Fruit fly (Drosophila melanogaster) S2 (cell line): Measurements from ENCODE around the gene ppk31.

Source experiments
- CG8478 ChIP-seq: fragments of >200 bp; optimal IDR thresholded peaks from 2 replicates; lab custom pipeline; 2018
- CTCF ChIP-seq, 2 experiments: fragments of >200 bp; optimal IDR thresholded peaks; 2 replicates each; lab custom pipeline; 2018

DNA sequence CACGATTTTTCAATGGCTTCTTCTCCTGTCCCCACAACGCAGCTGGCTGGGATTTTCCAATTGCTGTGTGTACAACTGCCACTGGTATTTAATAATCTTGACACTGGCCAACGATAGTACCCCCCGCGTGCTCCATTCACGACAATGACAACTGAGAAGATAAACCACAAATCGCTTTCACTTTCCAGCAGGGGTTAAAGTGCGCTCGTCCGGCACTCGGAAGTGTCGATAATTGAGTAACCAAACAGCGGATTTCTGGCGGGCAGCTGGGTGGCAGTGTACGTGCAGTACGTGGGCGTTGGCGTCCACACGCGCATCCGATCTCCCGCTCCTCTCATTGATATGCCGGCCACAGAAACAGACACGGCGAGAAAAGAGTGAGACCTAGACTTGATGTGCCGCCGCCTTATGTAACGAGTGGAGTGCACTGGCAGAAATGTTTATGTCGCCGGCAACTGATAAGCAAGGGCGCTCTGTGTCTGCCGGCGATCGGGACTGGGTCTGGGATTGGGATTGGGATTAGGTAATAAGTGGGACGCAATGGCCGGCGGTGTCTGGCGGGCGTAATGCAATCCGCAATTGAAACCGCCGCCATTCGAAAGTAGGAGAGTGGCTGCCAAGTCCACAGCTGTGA, 28.1 kb upstream of the ppk31 start:
- no peak for TF ChIP-seq CTCF (optimal IDR thresholded peaks at IDR 0.05; lab: Kevin White, UChicago)
- TF ChIP-seq CG8478 = no peak
